Worm (Caenorhabditis elegans) whole organism, L3 larva: Measurements from ENCODE around the gene ugt-13.

Experiments used
- R02D3.7 ChIP-seq: fragments of 150-350 bp; optimal IDR thresholded peaks from 2 replicates; lab custom pipeline; 2014; ENCODE audit warnings: missing biosample characterization, missing genetic modification characterization
- ZK546.5 ChIP-seq: sonication (generic microtip); optimal IDR thresholded peaks from 2 replicates; lab custom pipeline; 2017; ENCODE audit warnings: missing biosample characterization, missing genetic modification characterization
- aly-2 ChIP-seq: fragments of 150-350 bp; optimal IDR thresholded peaks from 2 replicates; lab custom pipeline; 2014; ENCODE audit warnings: missing biosample characterization, missing genetic modification characterization
- ama-1 ChIP-seq: fragments of 150-350 bp; optimal IDR thresholded peaks from 2 replicates; lab custom pipeline; 2018
- ceh-16 ChIP-seq: sonication (generic microtip); optimal IDR thresholded peaks from 2 replicates; lab custom pipeline; 2017; ENCODE audit warnings: missing biosample characterization, missing genetic modification characterization
- ceh-82 ChIP-seq: fragments of 150-350 bp; optimal IDR thresholded peaks from 2 replicates; lab custom pipeline; 2014; ENCODE audit warnings: missing biosample characterization, missing genetic modification characterization
- ceh-9 ChIP-seq: sonication (generic microtip); optimal IDR thresholded peaks from 2 replicates; lab custom pipeline; 2018; ENCODE audit warnings: missing biosample characterization, missing genetic modification characterization
- daf-12 ChIP-seq: fragments of 150-350 bp; optimal IDR thresholded peaks from 2 replicates; lab custom pipeline; 2014; ENCODE audit warnings: missing biosample characterization, missing genetic modification reagents, missing genetic modification characterization
- egl-5 ChIP-seq: fragments of 150-350 bp; optimal IDR thresholded peaks from 2 replicates; lab custom pipeline; 2017; ENCODE audit warnings: missing biosample characterization, missing genetic modification reagents, missing genetic modification characterization, inconsistent platforms
- elt-3 ChIP-seq, 3 experiments: fragments of 150-350 bp in 1 of 3; sonication (generic microtip) in 2 of 3; optimal IDR thresholded peaks; 2 replicates in 2 of 3; 4 replicates in 1 of 3; lab custom pipeline; 2014 to 2017; ENCODE audit warnings: missing biosample characterization in 3 of 3, missing genetic modification characterization in 3 of 3
- eor-1 ChIP-seq, 2 experiments: fragments of 150-350 bp; optimal IDR thresholded peaks; 2 replicates each; lab custom pipeline; 2014 to 2018; ENCODE audit warnings: missing biosample characterization in 2 of 2, missing genetic modification characterization in 2 of 2
- fkh-10 ChIP-seq: sonication (generic microtip); optimal IDR thresholded peaks from 2 replicates; lab custom pipeline; 2017; ENCODE audit warnings: missing biosample characterization, missing genetic modification reagents, missing genetic modification characterization
- fkh-2 ChIP-seq: fragments of 150-350 bp; optimal IDR thresholded peaks from 2 replicates; lab custom pipeline; 2014; ENCODE audit warnings: missing biosample characterization, missing genetic modification reagents, missing genetic modification characterization
- lin-15B ChIP-seq: fragments of 150-350 bp; optimal IDR thresholded peaks from 2 replicates; lab custom pipeline; 2014; ENCODE audit warnings: missing biosample characterization, missing genetic modification characterization
- lin-39 ChIP-seq: fragments of 150-350 bp; optimal IDR thresholded peaks from 2 replicates; lab custom pipeline; 2018; ENCODE audit warnings: missing biosample characterization, missing genetic modification reagents, missing genetic modification characterization
- lsy-12 ChIP-seq: sonication (generic microtip); optimal IDR thresholded peaks from 2 replicates; lab custom pipeline; 2016; ENCODE audit warnings: mild to moderate bottlenecking, missing genetic modification characterization, missing compliant biosample characterization
- mdl-1 ChIP-seq: fragments of 150-350 bp; optimal IDR thresholded peaks from 2 replicates; lab custom pipeline; 2014; ENCODE audit warnings: missing biosample characterization, missing genetic modification characterization
- nfya-1 ChIP-seq: sonication (generic microtip); optimal IDR thresholded peaks from 2 replicates; lab custom pipeline; 2017; ENCODE audit warnings: missing genetic modification characterization, mild to moderate bottlenecking, missing compliant biosample characterization, antibody characterized with exemption, moderate library complexity; ENCODE audit not compliant: insufficient read depth
- nhr-11 ChIP-seq: fragments of 150-350 bp; optimal IDR thresholded peaks from 2 replicates; lab custom pipeline; 2014; ENCODE audit warnings: missing biosample characterization, missing genetic modification characterization
- nhr-237 ChIP-seq: fragments of 150-350 bp; optimal IDR thresholded peaks from 2 replicates; lab custom pipeline; 2014; ENCODE audit warnings: missing biosample characterization, missing genetic modification characterization
- nhr-25 ChIP-seq: sonication (generic microtip); optimal IDR thresholded peaks from 2 replicates; lab custom pipeline; 2017; ENCODE audit warnings: missing biosample characterization, missing genetic modification characterization
- nhr-28 ChIP-seq: fragments of 150-350 bp; optimal IDR thresholded peaks from 2 replicates; lab custom pipeline; 2014; ENCODE audit warnings: missing biosample characterization, missing genetic modification characterization
- nhr-76 ChIP-seq: fragments of 150-350 bp; sonication (generic microtip); optimal IDR thresholded peaks from 5 replicates; lab custom pipeline; 2014; ENCODE audit warnings: missing biosample characterization, missing genetic modification characterization
- nhr-77 ChIP-seq: fragments of 150-350 bp; optimal IDR thresholded peaks from 2 replicates; lab custom pipeline; 2014; ENCODE audit warnings: missing biosample characterization, missing genetic modification characterization
- pha-4 ChIP-seq: fragments of 150-350 bp; optimal IDR thresholded peaks from 2 replicates; lab custom pipeline; 2014; ENCODE audit warnings: missing biosample characterization, missing genetic modification reagents, missing genetic modification characterization
- pqm-1 ChIP-seq: fragments of 150-350 bp; optimal IDR thresholded peaks from 2 replicates; lab custom pipeline; 2017; ENCODE audit warnings: missing biosample characterization, missing genetic modification characterization, inconsistent platforms
- skn-1 ChIP-seq: fragments of 150-350 bp; optimal IDR thresholded peaks from 2 replicates; lab custom pipeline; 2014; ENCODE audit warnings: missing biosample characterization, missing genetic modification characterization
- snpc-4 ChIP-seq: fragments of 150-350 bp; optimal IDR thresholded peaks from 2 replicates; lab custom pipeline; 2014; ENCODE audit warnings: missing biosample characterization, missing genetic modification characterization
- unc-62 ChIP-seq: fragments of 150-350 bp; sonication (generic microtip); optimal IDR thresholded peaks from 4 replicates; lab custom pipeline; 2014; ENCODE audit warnings: missing biosample characterization, missing genetic modification reagents, missing genetic modification characterization
- zag-1 ChIP-seq: fragments of 150-350 bp; optimal IDR thresholded peaks from 2 replicates; lab custom pipeline; 2014; ENCODE audit warnings: missing biosample characterization, missing genetic modification characterization
- ztf-11 ChIP-seq: fragments of 150-350 bp; optimal IDR thresholded peaks from 2 replicates; lab custom pipeline; 2014; ENCODE audit warnings: missing biosample characterization, missing genetic modification characterization
- ztf-4 ChIP-seq: fragments of 150-350 bp; optimal IDR thresholded peaks from 2 replicates; lab custom pipeline; 2014; ENCODE audit warnings: missing biosample characterization, missing genetic modification characterization

ugt-13 gene

DNA sequence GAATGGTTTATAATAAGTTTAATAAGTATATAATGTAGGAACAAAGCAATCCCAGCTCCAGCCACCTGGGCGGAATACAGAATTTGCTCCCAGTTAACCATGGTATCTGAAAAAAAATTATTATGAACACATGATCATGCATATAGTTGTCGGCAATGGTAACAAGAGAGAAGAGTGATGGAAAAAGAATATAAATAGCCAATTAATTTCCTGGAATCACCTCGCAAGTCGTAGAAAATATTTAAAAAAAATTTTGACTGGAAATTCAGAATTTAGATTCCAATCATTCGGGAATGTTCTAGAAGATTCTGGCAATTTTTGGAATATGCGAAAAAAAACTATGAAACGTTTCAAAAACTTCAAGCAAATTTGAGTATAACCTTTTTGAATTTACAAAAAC lies 35.5 kb downstream of the ugt-13 start, which contains the start of gene str-211:
str-211 (minus strand) TSS at position 101 of the 400 bp plus-strand sequence.
- no peak for TF ChIP-seq elt-3 (tag; optimal IDR thresholded peaks at IDR 0.05; lab: Kevin White, UChicago)
- no peak for TF ChIP-seq pha-4 (tag; lab: Kevin White, UChicago)
- TF ChIP-seq pqm-1, result no peak
- no peak for TF ChIP-seq ZK546.5 (tag; lab: Kevin White, UChicago)
- no peak for TF ChIP-seq lin-39 (tag; lab: Kevin White, UChicago)
- TF ChIP-seq nfya-1 (tag; lab: Kevin White, UChicago), result no peak
- no peak for TF ChIP-seq aly-2
- no peak for TF ChIP-seq zag-1 (tag; lab: Kevin White, UChicago)
- no peak for TF ChIP-seq ceh-9 (tag; lab: Kevin White, UChicago)

DNA sequence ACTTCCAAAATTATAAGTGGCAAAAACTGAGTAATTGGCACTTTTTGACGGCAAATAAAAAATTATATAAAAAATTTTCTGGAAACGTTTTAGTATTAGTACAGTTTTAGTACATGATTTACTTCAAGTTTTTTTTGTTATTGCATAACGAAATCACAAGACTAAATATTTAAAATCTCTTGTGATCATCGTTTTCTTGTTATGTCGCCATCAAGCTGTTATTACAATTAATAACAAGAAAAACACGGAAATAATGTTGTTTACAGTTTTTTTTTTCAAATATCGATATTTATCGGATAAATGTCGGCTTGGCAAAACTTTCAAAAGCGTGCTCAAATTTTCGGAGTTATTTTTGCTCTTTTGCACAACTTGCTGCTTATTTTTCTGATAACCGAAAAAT lies 40.0 kb downstream of the ugt-13 start, which contains the start of gene str-209:
str-209 (plus strand) TSS at position 301 of the 400 bp plus-strand sequence.
- TF ChIP-seq ztf-4 (tag; lab: Kevin White, UChicago) (no peak), skn-1 (tag; lab: Kevin White, UChicago) (no peak), nhr-25 (tag; lab: Kevin White, UChicago) (no peak), mdl-1 (no peak), fkh-2 (tag; lab: Kevin White, UChicago) (no peak), egl-5 (no peak), pha-4 (tag; lab: Kevin White, UChicago) (no peak), nhr-76 (tag; lab: Kevin White, UChicago) (no peak), nfya-1 (tag; lab: Kevin White, UChicago) (no peak)

ce11 chrV:4951434-4951833 lies 42.8 kb downstream of the ugt-13 start, which contains the start of gene str-207:
TSS of gene str-207 (plus strand) at chrV:4951734.
- TF ChIP-seq nhr-237 (tag; lab: Kevin White, UChicago) (no peak), mdl-1 (no peak), eor-1 (tag; optimal IDR thresholded peaks at IDR 0.05; lab: Kevin White, UChicago) (no peak), nhr-77 (tag; lab: Kevin White, UChicago) (no peak), fkh-10 (GFP tag; lab: Kevin White, UChicago) (no peak), ZK546.5 (tag; lab: Kevin White, UChicago) (no peak), zag-1 (tag; lab: Kevin White, UChicago) (no peak), ceh-82 (tag; lab: Kevin White, UChicago) (no peak), nhr-11 (no peak), unc-62 (GFP tag; lab: Kevin White, UChicago) (no peak), daf-12 (tag; lab: Kevin White, UChicago) (no peak), nfya-1 (tag; lab: Kevin White, UChicago) (no peak), pha-4 (tag; lab: Kevin White, UChicago) (no peak)
- TF ChIP-seq, all 47 proteins: peak for 0

DNA sequence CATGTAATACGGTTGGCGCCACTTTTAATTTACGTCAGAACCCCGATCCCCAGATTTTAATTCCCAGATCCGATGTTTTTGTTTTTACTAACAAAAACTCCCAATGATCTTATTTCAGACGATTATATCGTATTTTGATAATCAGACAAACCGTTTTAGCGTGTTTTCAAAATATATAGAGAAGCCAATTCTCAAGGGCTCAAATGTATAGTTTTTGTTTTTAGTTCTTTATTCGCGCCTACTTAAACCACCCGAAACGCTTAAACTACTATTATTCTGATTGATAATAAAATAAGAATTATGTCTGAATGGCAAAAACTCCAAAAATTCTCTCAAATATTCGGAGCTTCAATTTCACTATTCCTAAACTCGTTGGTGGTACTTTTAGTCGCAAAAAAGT lies 47.8 kb downstream of the ugt-13 start, which contains the start of gene str-208:
str-208 (plus strand) TSS at position 301 of the 400 bp plus-strand sequence.
- TF ChIP-seq fkh-2 (tag; lab: Kevin White, UChicago), result no peak
- TF ChIP-seq ztf-11 (tag; lab: Kevin White, UChicago), result no peak
- TF ChIP-seq, all 47 proteins: peak for 0

- TF ChIP-seq lin-39 (tag; lab: Kevin White, UChicago) (no peak), egl-5 (no peak), snpc-4 (tag; lab: Kevin White, UChicago) (no peak), nhr-25 (tag; lab: Kevin White, UChicago) (no peak)
Observed at ce11 chrV:4957619-4958018, 48.9 kb downstream of the ugt-13 start.

DNA sequence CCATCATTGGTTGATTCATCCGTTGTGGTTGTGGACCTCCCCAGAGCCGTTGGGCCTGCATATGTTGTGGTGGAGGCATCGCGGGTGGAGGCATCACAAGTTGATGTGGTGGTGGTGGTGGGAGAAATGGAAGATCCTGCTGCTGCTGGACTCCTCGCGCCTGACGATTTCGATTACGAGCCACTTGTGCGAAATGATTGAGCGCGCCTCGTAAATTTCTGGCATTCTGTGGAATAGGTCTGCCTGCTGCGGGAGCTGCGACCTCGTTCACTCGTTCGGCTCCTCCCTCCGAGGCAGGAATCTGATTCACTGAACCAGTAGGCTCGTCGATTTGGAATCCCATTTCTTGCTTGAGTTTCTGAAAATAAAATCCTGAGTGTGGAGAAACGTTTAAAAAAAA lies 52.0 kb downstream of the ugt-13 start:
- TF ChIP-seq lin-15B (tag; lab: Kevin White, UChicago), result no peak
- no peak for TF ChIP-seq nhr-28
- no peak for TF ChIP-seq mdl-1
- TF ChIP-seq ama-1 (lab: Kevin White, UChicago), result no peak
- no peak for TF ChIP-seq ceh-82 (tag; lab: Kevin White, UChicago)
- no peak for TF ChIP-seq R02D3.7 (tag; lab: Kevin White, UChicago)
- no peak for TF ChIP-seq pqm-1
- no peak for TF ChIP-seq ceh-16
- TF ChIP-seq lin-39 (tag; lab: Kevin White, UChicago), result no peak
- no peak for TF ChIP-seq lsy-12 (tag; lab: Kevin White, UChicago)
- no peak for TF ChIP-seq daf-12 (tag; lab: Kevin White, UChicago)
- no peak for TF ChIP-seq ZK546.5 (tag; lab: Kevin White, UChicago)
